Worm (Caenorhabditis elegans) whole organism, L3 larva: ENCODE data around the gene ZK402.1.
A peak's percentile ranks its signal among the peaks of the same experiment; 100 is the strongest.
"Not testable (repeated sequence)": the region's sequence is repeated elsewhere in the genome, so short reads cannot be mapped to it uniquely, and the experiment has no call there.

Experiments used
- aly-2 ChIP-seq: fragments of 150-350 bp; optimal IDR thresholded peaks from 2 replicates; lab custom pipeline; 2014; ENCODE audit warnings: missing biosample characterization, missing genetic modification characterization
- ceh-16 ChIP-seq: sonication (generic microtip); optimal IDR thresholded peaks from 2 replicates; lab custom pipeline; 2017; ENCODE audit warnings: missing biosample characterization, missing genetic modification characterization
- ceh-28 ChIP-seq: fragments of 150-350 bp; optimal IDR thresholded peaks from 2 replicates; lab custom pipeline; 2014; ENCODE audit warnings: missing biosample characterization, missing genetic modification reagents, missing genetic modification characterization
- ceh-82 ChIP-seq: fragments of 150-350 bp; optimal IDR thresholded peaks from 2 replicates; lab custom pipeline; 2014; ENCODE audit warnings: missing biosample characterization, missing genetic modification characterization
- ceh-9 ChIP-seq: sonication (generic microtip); optimal IDR thresholded peaks from 2 replicates; lab custom pipeline; 2018; ENCODE audit warnings: missing biosample characterization, missing genetic modification characterization
- daf-12 ChIP-seq: fragments of 150-350 bp; optimal IDR thresholded peaks from 2 replicates; lab custom pipeline; 2014; ENCODE audit warnings: missing biosample characterization, missing genetic modification reagents, missing genetic modification characterization
- elt-1 ChIP-seq: fragments of 150-350 bp; optimal IDR thresholded peaks from 2 replicates; lab custom pipeline; 2014; ENCODE audit warnings: missing biosample characterization, missing genetic modification characterization
- elt-2 ChIP-seq: sonication (generic microtip); optimal IDR thresholded peaks from 2 replicates; lab custom pipeline; 2016; ENCODE audit warnings: missing genetic modification reagents, mild to moderate bottlenecking, missing genetic modification characterization, missing compliant biosample characterization
- elt-3 ChIP-seq, 3 experiments: fragments of 150-350 bp in 1 of 3; sonication (generic microtip) in 2 of 3; optimal IDR thresholded peaks; 2 replicates in 2 of 3; 4 replicates in 1 of 3; lab custom pipeline; 2014 to 2017; ENCODE audit warnings: missing biosample characterization in 3 of 3, missing genetic modification characterization in 3 of 3
- eor-1 ChIP-seq, 2 experiments: fragments of 150-350 bp; optimal IDR thresholded peaks; 2 replicates each; lab custom pipeline; 2014 to 2018; ENCODE audit warnings: missing biosample characterization in 2 of 2, missing genetic modification characterization in 2 of 2
- fkh-10 ChIP-seq: sonication (generic microtip); optimal IDR thresholded peaks from 2 replicates; lab custom pipeline; 2017; ENCODE audit warnings: missing biosample characterization, missing genetic modification reagents, missing genetic modification characterization
- fkh-2 ChIP-seq: fragments of 150-350 bp; optimal IDR thresholded peaks from 2 replicates; lab custom pipeline; 2014; ENCODE audit warnings: missing biosample characterization, missing genetic modification reagents, missing genetic modification characterization
- fos-1 ChIP-seq: fragments of 150-350 bp; optimal IDR thresholded peaks from 2 replicates; lab custom pipeline; 2014; ENCODE audit warnings: missing biosample characterization, missing genetic modification characterization
- lsy-12 ChIP-seq: sonication (generic microtip); optimal IDR thresholded peaks from 2 replicates; lab custom pipeline; 2016; ENCODE audit warnings: mild to moderate bottlenecking, missing genetic modification characterization, missing compliant biosample characterization
- mdl-1 ChIP-seq: fragments of 150-350 bp; optimal IDR thresholded peaks from 2 replicates; lab custom pipeline; 2014; ENCODE audit warnings: missing biosample characterization, missing genetic modification characterization
- mml-1 ChIP-seq: fragments of 150-350 bp; sonication (generic microtip); optimal IDR thresholded peaks from 3 replicates; lab custom pipeline; 2014; ENCODE audit warnings: missing biosample characterization, missing genetic modification characterization
- nfya-1 ChIP-seq: sonication (generic microtip); optimal IDR thresholded peaks from 2 replicates; lab custom pipeline; 2017; ENCODE audit warnings: missing genetic modification characterization, mild to moderate bottlenecking, missing compliant biosample characterization, antibody characterized with exemption, moderate library complexity; ENCODE audit not compliant: insufficient read depth
- nhr-23 ChIP-seq: fragments of 150-350 bp; optimal IDR thresholded peaks from 2 replicates; lab custom pipeline; 2014; ENCODE audit warnings: missing biosample characterization, missing genetic modification reagents, missing genetic modification characterization
- nhr-25 ChIP-seq: sonication (generic microtip); optimal IDR thresholded peaks from 2 replicates; lab custom pipeline; 2017; ENCODE audit warnings: missing biosample characterization, missing genetic modification characterization
- nhr-43 ChIP-seq: sonication (generic microtip); optimal IDR thresholded peaks from 2 replicates; lab custom pipeline; 2016; ENCODE audit warnings: mild to moderate bottlenecking, missing genetic modification characterization, missing compliant biosample characterization; ENCODE audit not compliant: poor library complexity, severe bottlenecking
- nhr-67 ChIP-seq: fragments of 150-350 bp; optimal IDR thresholded peaks from 2 replicates; lab custom pipeline; 2014; ENCODE audit warnings: missing biosample characterization, missing genetic modification characterization
- nhr-76 ChIP-seq: fragments of 150-350 bp; sonication (generic microtip); optimal IDR thresholded peaks from 5 replicates; lab custom pipeline; 2014; ENCODE audit warnings: missing biosample characterization, missing genetic modification characterization
- nhr-77 ChIP-seq: fragments of 150-350 bp; optimal IDR thresholded peaks from 2 replicates; lab custom pipeline; 2014; ENCODE audit warnings: missing biosample characterization, missing genetic modification characterization
- pha-4 ChIP-seq: fragments of 150-350 bp; optimal IDR thresholded peaks from 2 replicates; lab custom pipeline; 2014; ENCODE audit warnings: missing biosample characterization, missing genetic modification reagents, missing genetic modification characterization
- pqm-1 ChIP-seq: fragments of 150-350 bp; optimal IDR thresholded peaks from 2 replicates; lab custom pipeline; 2017; ENCODE audit warnings: missing biosample characterization, missing genetic modification characterization, inconsistent platforms
- skn-1 ChIP-seq: fragments of 150-350 bp; optimal IDR thresholded peaks from 2 replicates; lab custom pipeline; 2014; ENCODE audit warnings: missing biosample characterization, missing genetic modification characterization
- snpc-4 ChIP-seq: fragments of 150-350 bp; optimal IDR thresholded peaks from 2 replicates; lab custom pipeline; 2014; ENCODE audit warnings: missing biosample characterization, missing genetic modification characterization
- tbx-2 ChIP-seq: sonication (generic microtip); optimal IDR thresholded peaks from 2 replicates; lab custom pipeline; 2016; ENCODE audit warnings: mild to moderate bottlenecking, missing genetic modification characterization, missing compliant biosample characterization
- unc-39 ChIP-seq: sonication (generic microtip); optimal IDR thresholded peaks from 4 replicates; lab custom pipeline; 2017; ENCODE audit warnings: missing biosample characterization, missing genetic modification characterization
- zag-1 ChIP-seq: fragments of 150-350 bp; optimal IDR thresholded peaks from 2 replicates; lab custom pipeline; 2014; ENCODE audit warnings: missing biosample characterization, missing genetic modification characterization
- ztf-4 ChIP-seq: fragments of 150-350 bp; optimal IDR thresholded peaks from 2 replicates; lab custom pipeline; 2014; ENCODE audit warnings: missing biosample characterization, missing genetic modification characterization

ZK402.1 gene

ce11 chrX:1403971-1404370, at the start of gene ZK402.1:
ZK402.1 (plus strand) TSS chrX:1404271.
- TF ChIP-seq eor-1 (tag; optimal IDR thresholded peaks at IDR 0.05; lab: Kevin White, UChicago); nhr-67 (tag; lab: Kevin White, UChicago); aly-2 (tag; lab: Kevin White, UChicago): not testable (repeated sequence)

ce11 chrX:1358295-1358694, 45.8 kb upstream of the ZK402.1 start, which contains the start of gene F56C3.3:
F56C3.3 (minus strand) TSS chrX:1358395.
- TF ChIP-seq eor-1 (tag; optimal IDR thresholded peaks at IDR 0.05; lab: Kevin White, UChicago) = no peak
- TF ChIP-seq snpc-4 = no peak
- TF ChIP-seq ceh-28 (tag; lab: Kevin White, UChicago) = no peak
- no peak for TF ChIP-seq tbx-2 (tag; lab: Kevin White, UChicago)
- TF ChIP-seq pqm-1 (tag; lab: Kevin White, UChicago) = no peak
- no peak for TF ChIP-seq unc-39 (tag; lab: Kevin White, UChicago)
- TF ChIP-seq, all 47 proteins: peak for 0

DNA sequence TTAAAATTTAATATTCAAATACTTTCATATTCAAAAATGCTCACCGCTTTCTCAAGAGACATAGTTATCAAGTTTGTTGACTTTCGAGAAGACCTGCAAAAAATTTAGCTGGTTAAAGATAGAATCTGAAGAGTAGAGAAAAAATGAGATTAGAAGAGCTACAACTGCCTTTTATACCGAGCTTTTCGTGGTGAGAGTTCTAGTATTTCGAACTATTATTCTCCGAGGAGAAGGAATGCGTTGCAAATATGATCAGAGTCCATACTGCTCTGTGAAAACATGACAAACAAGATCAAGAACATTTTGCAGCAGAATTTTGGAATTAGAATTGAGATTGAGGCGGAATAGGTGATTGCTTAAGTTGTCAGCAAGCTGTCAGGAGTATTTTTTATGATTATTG, 43.4 kb upstream of the ZK402.1 start, which contains the start of gene F56C3.4:
Gene F56C3.4 (minus strand): TSS at position 101 of the 400 bp plus-strand sequence.
- TF ChIP-seq snpc-4 (no peak), ceh-82 (tag; lab: Kevin White, UChicago) (no peak), ceh-16 (tag; lab: Kevin White, UChicago) (no peak), zag-1 (tag; lab: Kevin White, UChicago) (no peak), lsy-12 (tag; lab: Kevin White, UChicago) (no peak), nhr-25 (tag; lab: Kevin White, UChicago) (no peak), ceh-9 (no peak), ceh-28 (tag; lab: Kevin White, UChicago) (no peak)

DNA sequence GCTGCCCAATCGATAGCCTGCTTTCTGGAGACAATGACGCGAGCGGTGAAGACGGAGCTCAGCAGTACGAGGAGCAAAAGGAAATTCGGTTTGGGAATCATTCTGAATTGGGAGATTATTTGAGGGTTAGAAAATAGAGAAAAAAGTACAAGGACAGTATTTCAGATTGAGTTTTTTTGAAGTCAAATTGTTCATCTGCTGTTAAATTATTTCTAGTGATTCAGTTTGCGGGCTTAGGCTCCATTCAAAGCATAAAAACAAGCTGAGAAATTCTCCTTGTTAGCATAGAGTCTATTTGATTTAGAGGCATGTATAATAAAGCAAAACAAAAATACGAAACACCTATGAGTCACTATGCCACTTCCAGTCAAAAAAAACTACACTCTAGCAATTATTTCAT, 36.7 kb upstream of the ZK402.1 start, which contains the start of gene dgn-2:
Gene dgn-2 (minus strand): TSS at position 101 of the 400 bp plus-strand sequence.
- TF ChIP-seq elt-1 (tag; lab: Kevin White, UChicago) (no peak), daf-12 (tag; lab: Kevin White, UChicago) (no peak), ztf-4 (tag; lab: Kevin White, UChicago) (no peak), nhr-76 (tag; lab: Kevin White, UChicago) (no peak), nfya-1 (tag; lab: Kevin White, UChicago) (no peak), pha-4 (tag; lab: Kevin White, UChicago) (no peak), fkh-2 (tag; lab: Kevin White, UChicago) (no peak), nhr-67 (tag; lab: Kevin White, UChicago) (no peak), mml-1 (tag; lab: Kevin White, UChicago) (no peak), tbx-2 (tag; lab: Kevin White, UChicago) (no peak), skn-1 (tag; lab: Kevin White, UChicago) (no peak), nhr-23 (tag; lab: Kevin White, UChicago) (no peak)

ce11 chrX:1370736-1371281, 33.3 kb upstream of the ZK402.1 start, which contains the start of gene F56C3.7:
F56C3.7 (minus strand) TSS chrX:1370786.
- peak; percentile 9 for TF ChIP-seq elt-2 (tag; lab: Kevin White, UChicago)
- TF ChIP-seq pqm-1 (tag; lab: Kevin White, UChicago) = no peak
- TF ChIP-seq snpc-4 = no peak
- TF ChIP-seq mdl-1 = no peak
- TF ChIP-seq nhr-77 (tag; lab: Kevin White, UChicago) = no peak
- no peak for TF ChIP-seq skn-1 (tag; lab: Kevin White, UChicago)
- no peak for TF ChIP-seq unc-39 (tag; lab: Kevin White, UChicago)
- TF ChIP-seq fkh-10 (GFP tag; lab: Kevin White, UChicago) = no peak
- TF ChIP-seq ceh-28 (tag; lab: Kevin White, UChicago) = peak; percentile 10
- peak; percentile 2 for TF ChIP-seq tbx-2 (tag; lab: Kevin White, UChicago)
- no peak for TF ChIP-seq elt-3 (tag; optimal IDR thresholded peaks at IDR 0.05; lab: Kevin White, UChicago)
- TF ChIP-seq lsy-12 (tag; lab: Kevin White, UChicago) = no peak
- no peak for TF ChIP-seq nhr-43 (tag; lab: Kevin White, UChicago)
- no peak for TF ChIP-seq fos-1 (tag; lab: Kevin White, UChicago)
- TF ChIP-seq nhr-25 (tag; lab: Kevin White, UChicago) = no peak
